Worm (Caenorhabditis elegans) whole organism, L4 larva: ENCODE measurements around the gene F48E3.6.

Experiments
- D1046.2 ChIP-seq: fragments of 200-800 bp; sonication (Bioruptor generic); IDR thresholded peaks from 2 replicates; pipeline ENCODE4 v1.3.6; 2022; ENCODE audit warnings: missing genetic modification characterization, missing compliant biosample characterization
- F26F4.8 ChIP-seq: fragments of 200-800 bp; sonication (Bioruptor generic); conservative IDR thresholded peaks from 2 replicates; pipeline ENCODE4 v1.3.6; 2022; ENCODE audit warnings: missing genetic modification characterization, missing compliant biosample characterization
- F44E2.7 ChIP-seq: fragments of 200-800 bp; sonication (Bioruptor generic); IDR thresholded peaks from 2 replicates; pipeline ENCODE4 v2.1.2; 2022; ENCODE audit warnings: missing genetic modification characterization, missing compliant biosample characterization
- R02D3.7 ChIP-seq: fragments of 150-350 bp; sonication (generic microtip); optimal IDR thresholded peaks from 3 replicates; lab custom pipeline; 2014; ENCODE audit warnings: missing biosample characterization, missing genetic modification characterization
- T20F7.1 ChIP-seq: fragments of 200-800 bp; sonication (Bioruptor generic); optimal IDR thresholded peaks from 2 replicates; lab custom pipeline; 2018; ENCODE audit warnings: mild to moderate bottlenecking, missing genetic modification characterization, missing compliant biosample characterization
- T26A8.4 ChIP-seq: fragments of 200-800 bp; sonication (Bioruptor generic); IDR thresholded peaks from 2 replicates; pipeline ENCODE4 v1.3.6; 2022; ENCODE audit warnings: missing genetic modification characterization, missing compliant biosample characterization
- Y105C5A.15 ChIP-seq: fragments of 200-800 bp; sonication (Bioruptor generic); IDR thresholded peaks from 2 replicates; pipeline ENCODE4 v1.3.6; 2022; ENCODE audit warnings: missing genetic modification characterization, missing compliant biosample characterization
- Y5F2A.4 ChIP-seq: fragments of 200-800 bp; sonication (Bioruptor generic); optimal IDR thresholded peaks from 2 replicates; lab custom pipeline; 2018; ENCODE audit warnings: mild to moderate bottlenecking, missing genetic modification characterization, missing compliant biosample characterization
- Y75B8A.6 ChIP-seq: fragments of 200-800 bp; sonication (Bioruptor generic); IDR thresholded peaks from 2 replicates; pipeline ENCODE4 v1.3.6; 2022; ENCODE audit warnings: missing genetic modification reagents, missing genetic modification characterization, missing compliant biosample characterization
- ZK337.2 ChIP-seq: fragments of 200-800 bp; sonication (Bioruptor generic); IDR thresholded peaks from 2 replicates; pipeline ENCODE4 v1.3.6; 2022; ENCODE audit warnings: missing genetic modification reagents, missing genetic modification characterization, missing compliant biosample characterization
- ZK546.5 ChIP-seq, 2 experiments: sonication (generic microtip); optimal IDR thresholded peaks; 2 replicates each; lab custom pipeline; 2017; ENCODE audit warnings: missing biosample characterization in 2 of 2, missing genetic modification characterization in 2 of 2
- ceh-62 ChIP-seq: sonication (generic microtip); optimal IDR thresholded peaks from 2 replicates; lab custom pipeline; 2017; ENCODE audit warnings: missing biosample characterization, missing genetic modification characterization
- ces-1 ChIP-seq: fragments of 150-350 bp; sonication (generic microtip); optimal IDR thresholded peaks from 4 replicates; lab custom pipeline; 2014; ENCODE audit warnings: missing biosample characterization, missing genetic modification reagents, missing genetic modification characterization
- daf-12 ChIP-seq: fragments of 150-350 bp; optimal IDR thresholded peaks from 2 replicates; lab custom pipeline; 2014; ENCODE audit warnings: missing biosample characterization, missing genetic modification reagents, missing genetic modification characterization
- daf-16 ChIP-seq, 3 experiments: sonication (generic microtip); optimal IDR thresholded peaks; 2 replicates each; lab custom pipeline; 2016 to 2017; ENCODE audit warnings: missing genetic modification characterization in 3 of 3, missing genetic modification reagents in 3 of 3, mild to moderate bottlenecking in 2 of 3, missing compliant biosample characterization in 2 of 3, missing biosample characterization in 1 of 3, moderate library complexity in 1 of 3
- daf-19 ChIP-seq: fragments of 200-800 bp; sonication (Bioruptor generic); conservative IDR thresholded peaks from 2 replicates; pipeline ENCODE4 v1.3.6; 2022; ENCODE audit warnings: missing genetic modification characterization, missing compliant biosample characterization
- dmd-9 ChIP-seq: fragments of 200-800 bp; sonication (Bioruptor generic); IDR thresholded peaks from 2 replicates; pipeline ENCODE4 v1.3.6; 2022; ENCODE audit warnings: missing genetic modification reagents, missing genetic modification characterization, missing compliant biosample characterization
- duxl-1 ChIP-seq: sonication (generic microtip); optimal IDR thresholded peaks from 2 replicates; lab custom pipeline; 2016; ENCODE audit warnings: mild to moderate bottlenecking, missing genetic modification characterization, moderate library complexity, missing compliant biosample characterization; ENCODE audit not compliant: poor library complexity
- egl-27 ChIP-seq: sonication (generic microtip); optimal IDR thresholded peaks from 3 replicates; lab custom pipeline; 2017; ENCODE audit warnings: missing biosample characterization, missing genetic modification reagents, missing genetic modification characterization
- egl-43 ChIP-seq: fragments of 200-800 bp; sonication (Bioruptor generic); IDR thresholded peaks from 2 replicates; pipeline ENCODE4 v1.3.6; 2022; ENCODE audit warnings: missing genetic modification reagents, missing genetic modification characterization, missing compliant biosample characterization
- fos-1 ChIP-seq: fragments of 150-350 bp; optimal IDR thresholded peaks from 2 replicates; lab custom pipeline; 2014; ENCODE audit warnings: missing biosample characterization, missing genetic modification characterization
- hif-1 ChIP-seq, 2 experiments: sonication (generic microtip); optimal IDR thresholded peaks; 2 replicates each; lab custom pipeline; 2016 to 2017; ENCODE audit warnings: missing compliant biosample characterization in 2 of 2, missing genetic modification characterization in 2 of 2, missing genetic modification reagents in 2 of 2, missing genotype in 2 of 2, mild to moderate bottlenecking in 1 of 2
- hlh-30 ChIP-seq: sonication (generic microtip); optimal IDR thresholded peaks from 2 replicates; lab custom pipeline; 2017; ENCODE audit warnings: antibody characterized with exemption, mild to moderate bottlenecking, missing genetic modification characterization, missing compliant biosample characterization; ENCODE audit not compliant: insufficient read depth
- hmg-1.1 ChIP-seq: fragments of 200-800 bp; sonication (Bioruptor generic); IDR thresholded peaks from 2 replicates; pipeline ENCODE4 v1.3.6; 2022; ENCODE audit warnings: missing genetic modification reagents, missing genetic modification characterization, missing compliant biosample characterization
- jun-1 ChIP-seq: fragments of 150-350 bp; optimal IDR thresholded peaks from 2 replicates; lab custom pipeline; 2014; ENCODE audit warnings: missing biosample characterization, missing genetic modification reagents, missing genetic modification characterization
- lin-1 ChIP-seq: fragments of 200-800 bp; sonication (Bioruptor generic); IDR thresholded peaks from 2 replicates; pipeline ENCODE4 v1.3.6; 2022; ENCODE audit warnings: missing genetic modification reagents, missing genetic modification characterization, missing compliant biosample characterization
- lin-13 ChIP-seq: fragments of 150-350 bp; optimal IDR thresholded peaks from 2 replicates; lab custom pipeline; 2014; ENCODE audit warnings: missing biosample characterization, missing genetic modification reagents, missing genetic modification characterization
- lin-29 ChIP-seq: fragments of 200-800 bp; sonication (Bioruptor generic); IDR thresholded peaks from 2 replicates; pipeline ENCODE4 v1.3.6; 2022; ENCODE audit warnings: missing genetic modification reagents, missing genetic modification characterization, missing compliant biosample characterization
- lin-39 ChIP-seq: fragments of 150-350 bp; optimal IDR thresholded peaks from 2 replicates; lab custom pipeline; 2014; ENCODE audit warnings: missing biosample characterization, missing genetic modification reagents, missing genetic modification characterization
- madf-5 ChIP-seq, 2 experiments: fragments of 200-800 bp; sonication (Bioruptor generic); IDR thresholded peaks; 2 replicates each; pipeline ENCODE4 v1.3.6; 2022; ENCODE audit warnings: missing compliant biosample characterization in 2 of 2, missing genetic modification characterization in 2 of 2
- madf-9 ChIP-seq: fragments of 200-800 bp; sonication (Bioruptor generic); conservative IDR thresholded peaks from 2 replicates; pipeline ENCODE4 v1.3.6; 2022; ENCODE audit warnings: missing genetic modification reagents, missing genetic modification characterization, missing compliant biosample characterization
- mdl-1 ChIP-seq, 2 experiments: fragments of 150-350 bp in 1 of 2; sonication (generic microtip) in 1 of 2; optimal IDR thresholded peaks; 2 replicates each; lab custom pipeline; 2014 to 2017; ENCODE audit warnings: missing biosample characterization in 2 of 2, missing genetic modification characterization in 2 of 2
- mep-1 ChIP-seq: fragments of 150-350 bp; sonication (generic microtip); optimal IDR thresholded peaks from 3 replicates; lab custom pipeline; 2014; ENCODE audit warnings: missing biosample characterization, missing genetic modification characterization
- mxl-2 ChIP-seq: fragments of 200-800 bp; sonication (Bioruptor generic); conservative IDR thresholded peaks from 2 replicates; pipeline ENCODE4 v1.3.6; 2022; ENCODE audit warnings: missing genetic modification reagents, missing genetic modification characterization, missing compliant biosample characterization
- nhr-10 ChIP-seq: fragments of 150-350 bp; optimal IDR thresholded peaks from 2 replicates; lab custom pipeline; 2014; ENCODE audit warnings: missing biosample characterization, missing genetic modification characterization
- nhr-102 ChIP-seq: sonication (generic microtip); optimal IDR thresholded peaks from 2 replicates; lab custom pipeline; 2016; ENCODE audit warnings: mild to moderate bottlenecking, missing genetic modification characterization, moderate library complexity, missing compliant biosample characterization
- nhr-11 ChIP-seq: fragments of 150-350 bp; optimal IDR thresholded peaks from 2 replicates; lab custom pipeline; 2014; ENCODE audit warnings: missing biosample characterization, missing genetic modification characterization
- nhr-111 ChIP-seq: fragments of 200-800 bp; sonication (Bioruptor generic); optimal IDR thresholded peaks from 2 replicates; lab custom pipeline; 2018; ENCODE audit warnings: mild to moderate bottlenecking, missing genetic modification characterization, missing compliant biosample characterization
- nhr-237 ChIP-seq: sonication (generic microtip); optimal IDR thresholded peaks from 2 replicates; lab custom pipeline; 2017; ENCODE audit warnings: missing biosample characterization, missing genetic modification characterization
- nhr-25 ChIP-seq: sonication (generic microtip); optimal IDR thresholded peaks from 2 replicates; lab custom pipeline; 2017; ENCODE audit warnings: missing genetic modification characterization, mild to moderate bottlenecking, missing compliant biosample characterization, antibody characterized with exemption, moderate library complexity, borderline replicate concordance; ENCODE audit not compliant: insufficient read depth
- nhr-42 ChIP-seq: fragments of 200-800 bp; sonication (Bioruptor generic); IDR thresholded peaks from 2 replicates; pipeline ENCODE4 v1.3.6; 2022; ENCODE audit warnings: missing genetic modification characterization, missing compliant biosample characterization
- pqm-1 ChIP-seq: sonication (generic microtip); optimal IDR thresholded peaks from 2 replicates; lab custom pipeline; 2017; ENCODE audit warnings: missing biosample characterization, missing genetic modification characterization
- set-16 ChIP-seq: fragments of 200-800 bp; sonication (Bioruptor generic); IDR thresholded peaks from 2 replicates; pipeline ENCODE4 v1.3.6; 2022; ENCODE audit warnings: missing genetic modification reagents, missing genetic modification characterization, missing compliant biosample characterization
- snpc-1.2 ChIP-seq: fragments of 200-800 bp; sonication (Bioruptor generic); IDR thresholded peaks from 2 replicates; pipeline ENCODE4 v1.3.6; 2022; ENCODE audit warnings: missing genetic modification reagents, missing genetic modification characterization, missing compliant biosample characterization
- spr-1 ChIP-seq: sonication (generic microtip); optimal IDR thresholded peaks from 2 replicates; lab custom pipeline; 2016; ENCODE audit warnings: mild to moderate bottlenecking, missing genetic modification characterization, missing compliant biosample characterization
- tra-1 ChIP-seq: fragments of 200-800 bp; sonication (Bioruptor generic); IDR thresholded peaks from 2 replicates; pipeline ENCODE4 v1.3.6; 2022; ENCODE audit warnings: missing genetic modification reagents, missing genetic modification characterization, missing compliant biosample characterization
- unc-130 ChIP-seq: sonication (generic microtip); optimal IDR thresholded peaks from 2 replicates; lab custom pipeline; 2016; ENCODE audit warnings: missing genetic modification reagents, missing genetic modification characterization, missing compliant biosample characterization
- zag-1 ChIP-seq: fragments of 150-350 bp; optimal IDR thresholded peaks from 2 replicates; lab custom pipeline; 2014; ENCODE audit warnings: missing biosample characterization, missing genetic modification characterization
- zfp-2 ChIP-seq: sonication (generic microtip); optimal IDR thresholded peaks from 2 replicates; lab custom pipeline; 2016; ENCODE audit warnings: mild to moderate bottlenecking, missing genetic modification characterization, missing compliant biosample characterization
- zip-11 ChIP-seq: fragments of 200-800 bp; sonication (Bioruptor generic); IDR thresholded peaks from 2 replicates; pipeline ENCODE4 v1.3.6; 2022; ENCODE audit warnings: missing genetic modification characterization, missing compliant biosample characterization
- ztf-7 ChIP-seq: fragments of 150-350 bp; optimal IDR thresholded peaks from 2 replicates; lab custom pipeline; 2014; ENCODE audit warnings: missing biosample characterization, missing genetic modification characterization

F48E3.6 gene

ce11 chrX:7500970-7501369 is 1.7 kb downstream of the F48E3.6 start, which contains the start of gene uggt-1 (continued):
- no peak for TF ChIP-seq ZK337.2 (GFP tag; lab: Robert Waterston, UW)
- TF ChIP-seq set-16 (GFP tag; lab: Robert Waterston, UW) = no peak
- no peak for TF ChIP-seq madf-5 (GFP tag; IDR thresholded peaks at IDR 0.05; lab: Robert Waterston, UW)
- no peak for TF ChIP-seq ZK546.5 (tag; optimal IDR thresholded peaks at IDR 0.05; lab: Kevin White, UChicago)
- no peak for TF ChIP-seq zip-11 (GFP tag; lab: Robert Waterston, UW)
- TF ChIP-seq lin-13 (GFP tag; lab: Kevin White, UChicago) = peak; percentile 84
- no peak for TF ChIP-seq dmd-9 (GFP tag; lab: Robert Waterston, UW)
- TF ChIP-seq lin-29 (GFP tag; lab: Robert Waterston, UW) = no peak
- TF ChIP-seq zfp-2 = peak; percentile 43
- TF ChIP-seq mdl-1 (tag; optimal IDR thresholded peaks at IDR 0.05; lab: Kevin White, UChicago) = peak in 1 of 2 experiments; percentile 92
- peak; percentile 85 for TF ChIP-seq T26A8.4 (GFP tag; lab: Robert Waterston, UW)
- TF ChIP-seq mep-1 = peak; percentile 98
- TF ChIP-seq daf-12 (tag; lab: Kevin White, UChicago) = no peak
- peak; percentile 88 for TF ChIP-seq nhr-11 (tag; lab: Kevin White, UChicago)
- TF ChIP-seq egl-27 (tag; lab: Kevin White, UChicago) = no peak
- TF ChIP-seq hmg-1.1 (GFP tag; lab: Robert Waterston, UW) = peak; percentile 95
- TF ChIP-seq Y75B8A.6 (GFP tag; lab: Robert Waterston, UW) = no peak
- TF ChIP-seq Y5F2A.4 = no peak
- no peak for TF ChIP-seq snpc-1.2
- TF ChIP-seq duxl-1 (tag; lab: Kevin White, UChicago) = peak; percentile 64
- peak; percentile 80 for TF ChIP-seq egl-43 (GFP tag; lab: Robert Waterston, UW)
- no peak for TF ChIP-seq nhr-237 (tag; lab: Kevin White, UChicago)
- no peak for TF ChIP-seq zag-1 (tag; lab: Kevin White, UChicago)
- TF ChIP-seq daf-19 = peak; percentile 87
- no peak for TF ChIP-seq Y105C5A.15 (GFP tag; lab: Robert Waterston, UW)
- TF ChIP-seq lin-1 (GFP tag; lab: Robert Waterston, UW) = peak; percentile 76
- peak; percentile 92 for TF ChIP-seq hlh-30
- TF ChIP-seq pqm-1 = peak; percentile 73
- TF ChIP-seq ceh-62 (tag; lab: Kevin White, UChicago) = no peak
- peak; percentile 38 for TF ChIP-seq nhr-25 (tag; lab: Kevin White, UChicago)
- peak; percentile 47 to 85 for TF ChIP-seq hif-1 (tag; optimal IDR thresholded peaks at IDR 0.05; lab: Kevin White, UChicago)
- TF ChIP-seq mxl-2 (GFP tag; lab: Robert Waterston, UW) = no peak
- no peak for TF ChIP-seq F26F4.8 (GFP tag; lab: Robert Waterston, UW)
- TF ChIP-seq R02D3.7 (tag; lab: Kevin White, UChicago) = no peak
- 0 out of 2 replicates have a peak, but pooled peaks have one; percentile 75 for TF ChIP-seq nhr-42
- no peak for TF ChIP-seq nhr-111 (GFP tag; lab: Kevin White, UChicago)
- TF ChIP-seq nhr-10 (tag; lab: Kevin White, UChicago) = peak; percentile 19
- no peak for TF ChIP-seq F44E2.7 (GFP tag; lab: Robert Waterston, UW)
- no peak for TF ChIP-seq spr-1 (tag; lab: Kevin White, UChicago)
- TF ChIP-seq T20F7.1 = peak; percentile 85
- no peak for TF ChIP-seq ztf-7 (tag; lab: Kevin White, UChicago)
- TF ChIP-seq madf-9 (GFP tag; lab: Robert Waterston, UW) = peak; percentile 67; the same call in 1 of the 2 replicates
- TF ChIP-seq nhr-102 (tag; lab: Kevin White, UChicago) = peak; percentile 86
- TF ChIP-seq tra-1 (GFP tag; lab: Robert Waterston, UW) = 0 out of 2 replicates have a peak, but pooled peaks have one; percentile 69
- peak; percentile 48 for TF ChIP-seq ces-1 (GFP tag; lab: Kevin White, UChicago)
- no peak for TF ChIP-seq D1046.2 (GFP tag; lab: Robert Waterston, UW)
- TF ChIP-seq fos-1 = no peak
- TF ChIP-seq unc-130 (GFP tag; lab: Kevin White, UChicago) = no peak
- peak; percentile 44 for TF ChIP-seq jun-1 (tag; lab: Kevin White, UChicago)
- no peak for TF ChIP-seq lin-39
- no peak for TF ChIP-seq daf-16 (GFP tag; optimal IDR thresholded peaks at IDR 0.05; lab: Kevin White, UChicago)
- peak; percentile 82 for TF ChIP-seq daf-16 (tag; optimal IDR thresholded peaks at IDR 0.05; lab: Kevin White, UChicago)
